Fruit fly (Drosophila melanogaster): ENCODE data around the gene CG13110.

CG13110 gene

DNA sequence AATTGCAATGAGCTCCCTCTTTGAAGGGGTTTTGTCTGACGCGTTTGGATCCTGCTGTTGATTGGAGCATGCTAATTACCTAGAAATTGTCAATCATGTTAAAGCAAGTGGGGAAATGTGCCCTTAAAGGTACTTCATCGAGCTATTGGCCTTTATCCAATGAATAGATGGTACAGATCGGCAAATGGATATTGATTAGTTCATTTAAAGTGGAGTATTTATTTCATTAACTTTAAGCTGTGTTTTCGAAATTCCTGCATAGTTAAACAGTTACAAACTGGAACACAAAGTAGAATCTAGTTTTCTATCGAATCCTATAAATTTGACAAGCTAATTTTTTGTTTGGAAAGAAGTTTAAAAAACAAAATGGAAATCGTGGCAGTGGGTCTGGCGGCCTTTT is 17.1 kb downstream of the CG13110 start, which contains the start of gene CG34181:
Gene CG34181, plus strand, starts transcription at position 301 of the 400 bp plus-strand sequence.
- TF ChIP-seq fd59A (GFP tag; optimal IDR thresholded peaks at IDR 0.05): no peak
- no peak for TF ChIP-seq Met (GFP tag; optimal IDR thresholded peaks at IDR 0.05)
- TF ChIP-seq CG8119 (GFP tag; IDR thresholded peaks at IDR 0.05): no peak
- no peak for TF ChIP-seq Smox (GFP tag; optimal IDR thresholded peaks at IDR 0.05)
- no peak for TF ChIP-seq Gug (GFP tag; IDR thresholded peaks at IDR 0.05)
- TF ChIP-seq CG15336 (GFP tag; IDR thresholded peaks at IDR 0.05): no peak
- TF ChIP-seq CG10669 (GFP tag; optimal IDR thresholded peaks at IDR 0.05): no peak
- TF ChIP-seq Lpt (GFP tag; optimal IDR thresholded peaks at IDR 0.05): no peak
- TF ChIP-seq dac (GFP tag; optimal IDR thresholded peaks at IDR 0.05): no peak
- TF ChIP-seq CG3032 (tag; optimal IDR thresholded peaks at IDR 0.05): no peak
- no peak for TF ChIP-seq topi (GFP tag; optimal IDR thresholded peaks at IDR 0.05)
- TF ChIP-seq CG31627 (GFP tag; optimal IDR thresholded peaks at IDR 0.05): no peak
- TF ChIP-seq Eip93F (GFP tag; optimal IDR thresholded peaks at IDR 0.05): no peak
- no peak for TF ChIP-seq CG6276 (GFP tag; optimal IDR thresholded peaks at IDR 0.05)
- TF ChIP-seq OdsH (GFP tag; optimal IDR thresholded peaks at IDR 0.05): no peak
- TF ChIP-seq Sox15 (GFP tag; optimal IDR thresholded peaks at IDR 0.05): no peak
- no peak for TF ChIP-seq Eip75B (GFP tag; optimal IDR thresholded peaks at IDR 0.05)

DNA sequence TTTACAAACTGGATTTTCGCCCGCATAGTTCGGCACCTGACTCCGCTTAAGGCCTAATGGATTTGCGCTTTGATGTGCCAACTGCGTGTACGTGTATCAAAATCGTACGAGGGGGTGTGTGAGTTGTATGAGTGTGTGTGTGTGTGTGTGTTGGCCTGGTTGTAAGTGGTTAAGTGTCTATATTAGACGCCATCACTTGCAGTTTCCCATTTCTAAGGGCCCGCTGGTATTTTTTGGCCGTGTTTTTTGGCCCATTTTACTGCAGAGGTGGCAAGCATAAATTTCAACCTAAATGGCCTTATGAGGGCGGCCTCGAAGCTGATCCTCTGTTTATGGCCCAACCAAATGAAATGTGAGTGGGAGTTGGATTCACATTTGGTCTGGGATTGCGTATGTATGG is 19.5 kb downstream of the CG13110 start:
- no peak for TF ChIP-seq Lpt (GFP tag; optimal IDR thresholded peaks at IDR 0.05)
- TF ChIP-seq CG9139 (GFP tag; optimal IDR thresholded peaks at IDR 0.05): no peak
- no peak for TF ChIP-seq Gug (GFP tag; IDR thresholded peaks at IDR 0.05)

DNA sequence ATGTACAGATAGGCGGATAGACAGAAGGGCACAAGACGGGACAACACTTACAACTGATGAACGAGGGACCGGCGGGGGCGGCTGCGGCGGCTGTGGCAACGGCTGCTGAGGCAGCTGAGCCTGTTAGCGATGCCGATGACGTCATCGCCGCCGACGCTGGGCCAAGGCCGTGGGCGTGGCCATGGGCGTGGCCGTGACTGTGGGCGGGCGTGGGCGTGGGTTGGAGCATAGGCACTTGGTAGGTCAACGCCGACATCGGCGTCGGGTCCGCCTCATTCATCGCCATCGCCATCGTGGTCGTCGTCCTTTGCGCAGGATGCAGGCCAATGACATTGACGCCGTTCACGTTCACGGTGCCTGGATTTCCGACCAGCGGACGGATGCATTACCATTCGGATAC is 27.5 kb downstream of the CG13110 start:
- TF ChIP-seq CG3919 (GFP tag; optimal IDR thresholded peaks at IDR 0.05): no peak
- no peak for TF ChIP-seq CG6276 (GFP tag; optimal IDR thresholded peaks at IDR 0.05)
- TF ChIP-seq CG8632 (GFP tag; optimal IDR thresholded peaks at IDR 0.05): no peak
- TF ChIP-seq CG11902 (GFP tag; optimal IDR thresholded peaks at IDR 0.05): no peak
- TF ChIP-seq CG10669 (GFP tag; optimal IDR thresholded peaks at IDR 0.05): no peak
- TF ChIP-seq Hr38 (GFP tag; optimal IDR thresholded peaks at IDR 0.05): no peak
- TF ChIP-seq CG3032 (tag; optimal IDR thresholded peaks at IDR 0.05): no peak
- no peak for TF ChIP-seq CG8319 (GFP tag; optimal IDR thresholded peaks at IDR 0.05)
- TF ChIP-seq CG6854 (GFP tag; optimal IDR thresholded peaks at IDR 0.05): no peak
- TF ChIP-seq CG6792 (GFP tag; optimal IDR thresholded peaks at IDR 0.05): no peak
- no peak for TF ChIP-seq fd85E (GFP tag; optimal IDR thresholded peaks at IDR 0.05)
- TF ChIP-seq CG32006 (GFP tag; optimal IDR thresholded peaks at IDR 0.05): no peak
- no peak for TF ChIP-seq lz (GFP tag; optimal IDR thresholded peaks at IDR 0.05)
- TF ChIP-seq CG34406 (GFP tag; optimal IDR thresholded peaks at IDR 0.05): no peak
- no peak for TF ChIP-seq fd59A (GFP tag; optimal IDR thresholded peaks at IDR 0.05)
- TF ChIP-seq ss (GFP tag; optimal IDR thresholded peaks at IDR 0.05): no peak
- no peak for TF ChIP-seq Ets96B (tag; optimal IDR thresholded peaks at IDR 0.05)
- no peak for TF ChIP-seq CG6808 (GFP tag; optimal IDR thresholded peaks at IDR 0.05)
- no peak for TF ChIP-seq Hr39 (GFP tag; optimal IDR thresholded peaks at IDR 0.05)

DNA sequence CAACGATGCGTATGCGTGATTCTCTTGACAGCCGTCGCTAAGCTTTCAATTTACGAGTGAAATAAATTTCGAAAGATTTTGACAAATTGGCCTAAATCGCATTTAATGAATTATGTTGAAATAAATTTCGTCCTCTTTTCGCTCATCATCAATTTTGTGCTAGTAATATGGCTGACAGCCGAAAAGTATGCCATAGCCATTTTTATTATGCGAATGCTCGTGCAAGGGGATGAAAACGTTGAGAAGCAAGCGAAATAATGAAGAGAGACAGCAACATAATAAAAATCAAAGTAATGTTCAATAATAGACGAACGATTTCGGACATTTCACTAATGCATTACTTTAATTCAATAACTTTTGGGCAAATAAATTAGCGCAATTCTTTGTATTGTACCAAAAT is 36.0 kb downstream of the CG13110 start:
- TF ChIP-seq Blimp-1 (GFP tag; optimal IDR thresholded peaks at IDR 0.05): no peak
- peak; percentile 50 for TF ChIP-seq Eip78C (GFP tag)

DNA sequence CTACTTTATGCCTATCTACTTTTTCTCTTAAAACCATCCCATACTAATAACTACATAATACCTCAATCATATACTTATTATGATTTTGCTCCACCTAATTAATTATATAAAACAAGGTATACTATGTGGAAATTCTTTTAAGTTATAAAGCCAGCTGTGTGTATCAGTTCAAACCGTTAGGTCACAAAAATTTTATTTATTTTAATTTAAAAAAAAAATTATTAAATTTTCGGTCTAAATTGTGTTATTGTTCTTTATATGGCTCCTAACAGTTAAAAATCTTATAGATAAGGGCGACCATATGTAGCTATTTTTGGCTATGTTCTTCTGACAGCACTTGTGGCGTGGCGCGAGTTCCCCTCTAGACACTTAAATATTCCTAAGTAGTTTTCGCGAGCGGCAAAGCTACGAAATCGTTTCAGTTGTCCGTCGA is 37.0 kb downstream of the CG13110 start, which contains the start of gene Aldh:
Gene Aldh, plus strand, starts transcription at position 150 of the 433 bp plus-strand sequence.
- no peak for TF ChIP-seq CG31627 (GFP tag; optimal IDR thresholded peaks at IDR 0.05)
- TF ChIP-seq CG11762 (GFP tag; optimal IDR thresholded peaks at IDR 0.05; ENCODE audit: insufficient read depth): peak; percentile 43
- TF ChIP-seq CG10631 (GFP tag; optimal IDR thresholded peaks at IDR 0.05): peak; percentile 66
- peak; percentile 57; the same call in 1 of the 3 replicates for TF ChIP-seq CG8119 (GFP tag; IDR thresholded peaks at IDR 0.05)
- peak; percentile 53 for TF ChIP-seq Gug (GFP tag; IDR thresholded peaks at IDR 0.05)
- peak; percentile 49 for TF ChIP-seq achi (GFP tag; optimal IDR thresholded peaks at IDR 0.05)
- peak; percentile 60 for TF ChIP-seq CG9139 (GFP tag; optimal IDR thresholded peaks at IDR 0.05)
- TF ChIP-seq lz (GFP tag; optimal IDR thresholded peaks at IDR 0.05): no peak
- peak; percentile 75 for TF ChIP-seq Ets96B (tag; optimal IDR thresholded peaks at IDR 0.05)
- no peak for TF ChIP-seq CG16779 (tag; optimal IDR thresholded peaks at IDR 0.05)
- TF ChIP-seq pdm3 (GFP tag; optimal IDR thresholded peaks at IDR 0.05): peak; percentile 63
- no peak for TF ChIP-seq esn (GFP tag; optimal IDR thresholded peaks at IDR 0.05)
- peak; percentile 64 for TF ChIP-seq CG11294 (GFP tag; IDR thresholded peaks at IDR 0.05)
- TF ChIP-seq CG6276 (GFP tag; optimal IDR thresholded peaks at IDR 0.05): peak; percentile 60
- TF ChIP-seq CG3919 (GFP tag; optimal IDR thresholded peaks at IDR 0.05): peak; percentile 35
- no peak for TF ChIP-seq fkh (GFP tag; optimal IDR thresholded peaks at IDR 0.05)
- no peak for TF ChIP-seq Hr39 (GFP tag; optimal IDR thresholded peaks at IDR 0.05)
- TF ChIP-seq CG32006 (GFP tag; optimal IDR thresholded peaks at IDR 0.05): peak; percentile 79
- peak; percentile 54 for TF ChIP-seq svp (GFP tag)
- TF ChIP-seq fd85E (GFP tag; optimal IDR thresholded peaks at IDR 0.05): no peak
- TF ChIP-seq CG34406 (GFP tag; optimal IDR thresholded peaks at IDR 0.05): peak; percentile 43
- peak; percentile 53 for TF ChIP-seq OdsH (GFP tag; optimal IDR thresholded peaks at IDR 0.05)
